Worm (Caenorhabditis elegans): ENCODE data around the gene C08F11.12.

- TF ChIP-seq dao-5 (tag; optimal IDR thresholded peaks at IDR 0.05) (no peak), W03F9.2 (tag; optimal IDR thresholded peaks at IDR 0.05) (no peak)
Measured at ce11 chrIV:13698603-13699002, 47.3 kb upstream of the C08F11.12 start, which contains the start of gene T23G4.127.

Measured in whole organism, L4/young adult.